Worm (Caenorhabditis elegans) whole organism, early embryonic: ENCODE data around the gene ZK666.1.

Experiments
- F13C5.2 ChIP-seq: sonication (generic microtip); optimal IDR thresholded peaks from 2 replicates; lab custom pipeline; 2017; ENCODE audit warnings: mild to moderate bottlenecking, missing genetic modification characterization, inconsistent platforms, missing compliant biosample characterization
- aly-1 ChIP-seq: sonication (generic microtip); optimal IDR thresholded peaks from 2 replicates; lab custom pipeline; 2016; ENCODE audit warnings: missing genetic modification characterization, missing compliant biosample characterization
- ama-1 ChIP-seq: fragments of 150-350 bp; optimal IDR thresholded peaks from 2 replicates; lab custom pipeline; 2014
- ceh-36 ChIP-seq: sonication (generic microtip); optimal IDR thresholded peaks from 2 replicates; lab custom pipeline; 2016; ENCODE audit warnings: missing genetic modification characterization, inconsistent platforms, missing compliant biosample characterization
- ets-7 ChIP-seq: sonication (generic microtip); optimal IDR thresholded peaks from 2 replicates; lab custom pipeline; 2016; ENCODE audit warnings: missing genotype, missing genetic modification characterization, missing compliant biosample characterization
- flt-1 ChIP-seq: fragments of 200-800 bp; sonication (Bioruptor generic); IDR thresholded peaks from 2 replicates; pipeline ENCODE4 v1.3.6; 2022; ENCODE audit warnings: missing genetic modification characterization, missing compliant biosample characterization
- hmbx-1 ChIP-seq: sonication (generic microtip); optimal IDR thresholded peaks from 2 replicates; lab custom pipeline; 2016; ENCODE audit warnings: mild to moderate bottlenecking, missing genetic modification characterization, missing compliant biosample characterization
- hmg-4 ChIP-seq: fragments of 200-800 bp; sonication (Bioruptor generic); optimal IDR thresholded peaks from 2 replicates; lab custom pipeline; 2018; ENCODE audit warnings: mild to moderate bottlenecking, missing genetic modification characterization, missing compliant biosample characterization
- hnd-1 ChIP-seq: sonication (generic microtip); optimal IDR thresholded peaks from 2 replicates; lab custom pipeline; 2016; ENCODE audit warnings: missing genetic modification characterization, missing compliant biosample characterization
- pes-1 ChIP-seq: fragments of 200-800 bp; sonication (Bioruptor generic); IDR thresholded peaks from 2 replicates; pipeline ENCODE4 v1.3.6; 2022; ENCODE audit warnings: missing genetic modification reagents, missing genetic modification characterization, missing compliant biosample characterization
- scrt-1 ChIP-seq: fragments of 200-800 bp; sonication (Bioruptor generic); IDR thresholded peaks from 2 replicates; pipeline ENCODE4 v1.3.6; 2022; ENCODE audit warnings: missing genetic modification characterization, missing compliant biosample characterization
- tbx-11 ChIP-seq: fragments of 200-800 bp; sonication (Bioruptor generic); IDR thresholded peaks from 2 replicates; pipeline ENCODE4 v1.3.6; 2022; ENCODE audit warnings: missing genetic modification characterization, missing compliant biosample characterization
- tbx-37 ChIP-seq: fragments of 200-800 bp; sonication (Bioruptor generic); conservative IDR thresholded peaks from 2 replicates; pipeline ENCODE4 v1.3.6; 2022; ENCODE audit warnings: missing genetic modification reagents, missing genetic modification characterization, missing compliant biosample characterization
- tra-4 ChIP-seq: sonication (generic microtip); optimal IDR thresholded peaks from 2 replicates; lab custom pipeline; 2017; ENCODE audit warnings: missing genetic modification characterization, missing compliant biosample characterization

ce11 chrII:10495912-10496311 lies 24.8 kb upstream of the ZK666.1 start, which contains the start of gene ZK666.12:
- TF ChIP-seq hnd-1: no peak
- TF ChIP-seq tra-4 (tag; lab: Kevin White, UChicago): no peak
- no peak for TF ChIP-seq ama-1 (lab: Kevin White, UChicago)
- TF ChIP-seq ets-7 (tag; lab: Kevin White, UChicago): no peak
- TF ChIP-seq aly-1: no peak
- TF ChIP-seq hmbx-1 (tag; lab: Kevin White, UChicago): no peak
- no peak for TF ChIP-seq ceh-36 (tag; lab: Kevin White, UChicago)
- no peak for TF ChIP-seq tbx-37 (GFP tag; lab: Robert Waterston, UW)
- TF ChIP-seq pes-1 (GFP tag; lab: Robert Waterston, UW): no peak
- no peak for TF ChIP-seq hmg-4
- TF ChIP-seq flt-1: no peak
- TF ChIP-seq scrt-1: no peak
- no peak for TF ChIP-seq F13C5.2
- TF ChIP-seq tbx-11: no peak
